Fruit fly (Drosophila melanogaster) Kc167 (cell line): ENCODE measurements around the gene CG7352.

ENCODE experiments used
- Myc ChIP-seq: fragments of >200 bp; optimal IDR thresholded peaks from 2 replicates; lab custom pipeline; 2017; ENCODE audit warnings: missing external identifiers
- h ChIP-seq: fragments of >200 bp; optimal IDR thresholded peaks from 3 replicates; lab custom pipeline; 2018; ENCODE audit warnings: missing external identifiers
- insv ChIP-seq: fragments of >200 bp; optimal IDR thresholded peaks from 3 replicates; lab custom pipeline; 2018; ENCODE audit warnings: missing external identifiers
- psq ChIP-seq: fragments of >200 bp; optimal IDR thresholded peaks from 2 replicates; lab custom pipeline; 2017; ENCODE audit warnings: missing external identifiers

- no peak for TF ChIP-seq h (lab: Kevin White, UChicago)
- TF ChIP-seq psq: no peak
- TF ChIP-seq insv (lab: Kevin White, UChicago): no peak
- no peak for TF ChIP-seq Myc
These were observed 30.2 kb upstream of the CG7352 start, which contains the start of gene Ctr1B for dm6 chr3R:8317215-8317614.
